Fruit fly (Drosophila melanogaster) whole organism, embryonic: ENCODE data around the gene CG43448.

Source experiments
- Awh ChIP-seq: fragments of 200-800 bp; sonication (Bioruptor generic); IDR thresholded peaks from 2 replicates; pipeline ENCODE4, ENCODE4 v1.3.6; 2022; ENCODE audit warnings: missing biosample characterization, missing genetic modification characterization
- BtbVII ChIP-seq: fragments of 200-800 bp; sonication (Bioruptor generic); optimal IDR thresholded peaks from 3 replicates; lab custom pipeline; 2017; ENCODE audit warnings: missing biosample characterization, mild to moderate bottlenecking, missing genetic modification characterization
- CG10959 ChIP-seq: fragments of 200-800 bp; sonication (Bioruptor generic); IDR thresholded peaks from 2 replicates; pipeline ENCODE4 v1.3.6; 2022; ENCODE audit warnings: missing biosample characterization, missing genetic modification characterization
- CG11247 ChIP-seq: fragments of 200-800 bp; sonication (Bioruptor generic); IDR thresholded peaks from 2 replicates; pipeline ENCODE4 v1.3.6; 2022; ENCODE audit warnings: missing biosample characterization, missing genetic modification characterization
- CG11504 ChIP-seq: fragments of 200-800 bp; sonication (Bioruptor generic); optimal IDR thresholded peaks from 3 replicates; lab custom pipeline; 2019; ENCODE audit warnings: missing biosample characterization, mild to moderate bottlenecking, missing genetic modification characterization, moderate library complexity
- CG13287 ChIP-seq: fragments of 200-800 bp; sonication (Bioruptor generic); IDR thresholded peaks from 2 replicates; pipeline ENCODE4 v1.3.6; 2022; ENCODE audit warnings: missing biosample characterization, missing genetic modification characterization; ENCODE audit not compliant: partially characterized antibody
- CG16815 ChIP-seq: fragments of 200-800 bp; sonication (Bioruptor generic); optimal IDR thresholded peaks from 3 replicates; lab custom pipeline; 2017; ENCODE audit warnings: missing biosample characterization, mild to moderate bottlenecking, missing genetic modification characterization
- CG2202 ChIP-seq: fragments of 200-800 bp; sonication (Bioruptor generic); optimal IDR thresholded peaks from 2 replicates; lab custom pipeline; 2018; ENCODE audit warnings: missing biosample characterization, mild to moderate bottlenecking, missing genetic modification characterization
- CG2712 ChIP-seq: fragments of 200-800 bp; optimal IDR thresholded peaks from 3 replicates; lab custom pipeline; 2019; ENCODE audit warnings: missing biosample characterization, mild to moderate bottlenecking, missing genetic modification characterization, moderate library complexity
- CG2889 ChIP-seq: fragments of 200-800 bp; sonication (Bioruptor generic); IDR thresholded peaks from 3 replicates; pipeline ENCODE4 v1.3.6; 2022; ENCODE audit warnings: missing biosample characterization, missing genetic modification characterization
- CG31365 ChIP-seq: fragments of 200-800 bp; sonication (Bioruptor generic); optimal IDR thresholded peaks from 2 replicates; lab custom pipeline; 2018; ENCODE audit warnings: missing biosample characterization, mild to moderate bottlenecking, missing genetic modification characterization
- CG31388 ChIP-seq: fragments of 200-800 bp; sonication (Bioruptor generic); optimal IDR thresholded peaks from 2 replicates; lab custom pipeline; 2016; ENCODE audit warnings: missing biosample characterization, missing genetic modification characterization
- CG3281 ChIP-seq: fragments of 200-800 bp; sonication (Bioruptor generic); optimal IDR thresholded peaks from 3 replicates; lab custom pipeline; 2017; ENCODE audit warnings: missing biosample characterization, mild to moderate bottlenecking, missing genetic modification characterization
- CG3995 ChIP-seq: fragments of 200-800 bp; sonication (Bioruptor generic); optimal IDR thresholded peaks from 3 replicates; lab custom pipeline; 2016; ENCODE audit warnings: missing biosample characterization, missing genetic modification characterization
- CG5953 ChIP-seq: fragments of 200-800 bp; sonication (Bioruptor generic); IDR thresholded peaks from 2 replicates; pipeline ENCODE4 v1.3.6; 2022; ENCODE audit warnings: missing biosample characterization, missing genetic modification characterization
- CG6791 ChIP-seq: fragments of 200-800 bp; sonication (Bioruptor generic); IDR thresholded peaks from 3 replicates; pipeline ENCODE4 v1.3.6; 2022; ENCODE audit warnings: missing biosample characterization, missing genetic modification characterization; ENCODE audit not compliant: partially characterized antibody
- CG7786 ChIP-seq: fragments of 200-800 bp; sonication (Bioruptor generic); optimal IDR thresholded peaks from 2 replicates; lab custom pipeline; 2016; ENCODE audit warnings: missing biosample characterization, missing genetic modification characterization
- CG7963 ChIP-seq: fragments of 200-800 bp; sonication (Bioruptor generic); IDR thresholded peaks from 3 replicates; pipeline ENCODE4 v1.3.6; 2022; ENCODE audit warnings: missing biosample characterization, missing genetic modification characterization; ENCODE audit not compliant: partially characterized antibody
- CG8290 ChIP-seq, 3 experiments: fragments of 200-800 bp; sonication (Bioruptor generic); optimal IDR thresholded peaks; 2 replicates each; lab custom pipeline; 2016 to 2019; ENCODE audit warnings: missing biosample characterization in 3 of 3, missing genetic modification characterization in 3 of 3, mild to moderate bottlenecking in 2 of 3, moderate library complexity in 1 of 3
- CG8478 ChIP-seq: fragments of >200 bp; optimal IDR thresholded peaks from 2 replicates; lab custom pipeline; 2018
- CG8944 ChIP-seq: fragments of 200-800 bp; sonication (Bioruptor generic); optimal IDR thresholded peaks from 3 replicates; lab custom pipeline; 2016; ENCODE audit warnings: missing biosample characterization, missing genetic modification characterization
- CG9797 ChIP-seq: fragments of 200-800 bp; sonication (Bioruptor generic); optimal IDR thresholded peaks from 3 replicates; lab custom pipeline; 2018; ENCODE audit warnings: missing biosample characterization, mild to moderate bottlenecking, missing genetic modification characterization
- CG9932 ChIP-seq: fragments of 200-800 bp; sonication (Bioruptor generic); IDR thresholded peaks from 2 replicates; pipeline ENCODE4 v1.3.6; 2022; ENCODE audit warnings: missing biosample characterization, missing genetic modification characterization
- CHES-1-like ChIP-seq: fragments of 200-800 bp; sonication (Bioruptor generic); optimal IDR thresholded peaks from 2 replicates; lab custom pipeline; 2016; ENCODE audit warnings: missing biosample characterization, missing genetic modification characterization
- Elba2 ChIP-seq: fragments of 200-800 bp; sonication (Bioruptor generic); optimal IDR thresholded peaks from 3 replicates; lab custom pipeline; 2016; ENCODE audit warnings: missing biosample characterization, missing genetic modification characterization
- HLHmδ ChIP-seq: fragments of 200-800 bp; sonication (Bioruptor generic); optimal IDR thresholded peaks from 2 replicates; lab custom pipeline; 2018; ENCODE audit warnings: missing biosample characterization, mild to moderate bottlenecking, missing genetic modification characterization, moderate library complexity
- HmgZ ChIP-seq: fragments of 200-800 bp; sonication (Bioruptor generic); optimal IDR thresholded peaks from 2 replicates; lab custom pipeline; 2018; ENCODE audit warnings: missing biosample characterization, mild to moderate bottlenecking, missing genetic modification characterization
- Lhr ChIP-seq: fragments of 200-800 bp; sonication (Bioruptor generic); optimal IDR thresholded peaks from 3 replicates; lab custom pipeline; 2017; ENCODE audit warnings: mild to moderate bottlenecking, missing biosample characterization, missing genetic modification reagents, missing genetic modification characterization
- MESR4 ChIP-seq: fragments of 200-800 bp; sonication (Bioruptor generic); optimal IDR thresholded peaks from 2 replicates; lab custom pipeline; 2018; ENCODE audit warnings: missing biosample characterization, mild to moderate bottlenecking, missing genetic modification characterization, moderate library complexity
- Med ChIP-seq: fragments of 200-800 bp; sonication (Bioruptor generic); peaks from one replicate; lab custom pipeline; 2016; ENCODE audit warnings: missing biosample characterization, missing genetic modification characterization, mild to moderate bottlenecking, inconsistent platforms, moderate library complexity
- Meics ChIP-seq: fragments of 200-800 bp; sonication (Bioruptor generic); optimal IDR thresholded peaks from 2 replicates; lab custom pipeline; 2017; ENCODE audit warnings: missing biosample characterization, mild to moderate bottlenecking, missing genetic modification characterization
- Oaz ChIP-seq: fragments of 200-800 bp; sonication (Bioruptor generic); IDR thresholded peaks from 2 replicates; pipeline ENCODE4 v1.3.6; 2022; ENCODE audit warnings: missing biosample characterization, missing genetic modification characterization
- Rx ChIP-seq: fragments of 200-800 bp; sonication (Bioruptor generic); IDR thresholded peaks from 2 replicates; pipeline ENCODE4 v1.3.6; 2022; ENCODE audit warnings: missing biosample characterization, missing genetic modification characterization
- Ssrp ChIP-seq: fragments of 200-800 bp; sonication (Bioruptor generic); optimal IDR thresholded peaks from 2 replicates; lab custom pipeline; 2018; ENCODE audit warnings: missing biosample characterization, mild to moderate bottlenecking, missing genetic modification characterization, moderate library complexity
- TFAM ChIP-seq: fragments of 200-800 bp; sonication (Bioruptor generic); optimal IDR thresholded peaks from 2 replicates; lab custom pipeline; 2017; ENCODE audit warnings: missing biosample characterization, missing genetic modification characterization, inconsistent platforms
- YL-1 ChIP-seq: fragments of 200-800 bp; sonication (Bioruptor generic); optimal IDR thresholded peaks from 3 replicates; lab custom pipeline; 2017; ENCODE audit warnings: missing biosample characterization, mild to moderate bottlenecking, missing genetic modification characterization
- ap ChIP-seq: fragments of 200-800 bp; sonication (Bioruptor generic); IDR thresholded peaks from 2 replicates; pipeline ENCODE4 v1.3.6; 2022; ENCODE audit warnings: missing biosample characterization, missing genetic modification characterization
- bab2 ChIP-seq: fragments of 200-800 bp; sonication (Bioruptor generic); optimal IDR thresholded peaks from 2 replicates; lab custom pipeline; 2016; ENCODE audit warnings: missing biosample characterization, missing genetic modification characterization
- btn ChIP-seq: fragments of 200-800 bp; sonication (Bioruptor generic); optimal IDR thresholded peaks from 2 replicates; lab custom pipeline; 2016; ENCODE audit warnings: missing biosample characterization, missing genetic modification characterization
- crc ChIP-seq: fragments of 200-800 bp; sonication (Bioruptor generic); optimal IDR thresholded peaks from 2 replicates; lab custom pipeline; 2016; ENCODE audit warnings: missing biosample characterization, missing genetic modification characterization
- croc ChIP-seq: fragments of 200-800 bp; sonication (Bioruptor generic); conservative IDR thresholded peaks from 3 replicates; pipeline ENCODE4 v1.3.6; 2022; ENCODE audit warnings: missing biosample characterization, missing genetic modification characterization
- disco-r ChIP-seq: fragments of 200-800 bp; sonication (Bioruptor generic); optimal IDR thresholded peaks from 2 replicates; lab custom pipeline; 2016; ENCODE audit warnings: missing biosample characterization, missing genetic modification characterization
- eyg ChIP-seq: fragments of 200-800 bp; sonication (Bioruptor generic); optimal IDR thresholded peaks from 3 replicates; lab custom pipeline; 2016; ENCODE audit warnings: missing biosample characterization, missing genetic modification characterization
- gem ChIP-seq: fragments of 200-800 bp; sonication (Bioruptor generic); optimal IDR thresholded peaks from 2 replicates; lab custom pipeline; 2019; ENCODE audit warnings: missing biosample characterization, mild to moderate bottlenecking, missing genetic modification characterization, moderate library complexity
- knrl ChIP-seq: fragments of 200-800 bp; sonication (Bioruptor generic); IDR thresholded peaks from 3 replicates; pipeline ENCODE4 v1.3.6; 2022; ENCODE audit warnings: missing biosample characterization, missing genetic modification characterization; ENCODE audit not compliant: partially characterized antibody
- pho ChIP-seq: fragments of 200-800 bp; sonication (Bioruptor generic); optimal IDR thresholded peaks from 2 replicates; lab custom pipeline; 2016; ENCODE audit warnings: missing biosample characterization, missing genetic modification characterization
- pita ChIP-seq: fragments of 200-800 bp; sonication (Bioruptor generic); optimal IDR thresholded peaks from 2 replicates; lab custom pipeline; 2017; ENCODE audit warnings: missing biosample characterization, mild to moderate bottlenecking, missing genetic modification characterization
- tgo ChIP-seq: fragments of 200-800 bp; sonication (Bioruptor generic); IDR thresholded peaks from 3 replicates; pipeline ENCODE4 v1.3.6; 2022; ENCODE audit warnings: missing biosample characterization, missing genetic modification characterization
- vnd ChIP-seq: fragments of 200-800 bp; sonication (Bioruptor generic); IDR thresholded peaks from 3 replicates; pipeline ENCODE4 v1.3.6; 2022; ENCODE audit warnings: missing biosample characterization, missing genetic modification characterization; ENCODE audit not compliant: partially characterized antibody
- wdn ChIP-seq: fragments of 200-800 bp; sonication (Bioruptor generic); IDR thresholded peaks from 2 replicates; pipeline ENCODE4 v1.3.6; 2022; ENCODE audit warnings: missing biosample characterization, missing genetic modification characterization

The CG43448 gene

dm6 chr3R:30195606-30196049 lies 41.9 kb downstream of the CG43448 start (continued):
- TF ChIP-seq CG31388 = no peak
- TF ChIP-seq Rx (GFP tag; lab: Robert Waterston, UW) = 0 out of 2 replicates have a peak, but pooled peaks have one; percentile 16
- no peak for TF ChIP-seq disco-r (GFP tag; lab: Kevin White, UChicago)
- TF ChIP-seq BtbVII (GFP tag; lab: Kevin White, UChicago) = no peak
- TF ChIP-seq CG2712 (tag; lab: Kevin White, UChicago) = peak; percentile 25
- peak; percentile 57 for TF ChIP-seq CG3281 (GFP tag; lab: Kevin White, UChicago)
- peak; percentile 54; the same call in 1 of the 2 replicates for TF ChIP-seq CG11247
- no peak for TF ChIP-seq CG5953 (GFP tag; lab: Robert Waterston, UW)
- peak; percentile 78 for TF ChIP-seq HmgZ (tag; lab: Kevin White, UChicago)
- TF ChIP-seq CG2202 (tag; lab: Kevin White, UChicago) = no peak
- TF ChIP-seq pho = peak; percentile 48
- peak; percentile 47 for TF ChIP-seq CG8944 (GFP tag; lab: Kevin White, UChicago)
- 0 out of 3 replicates have a peak, but pooled peaks have one; percentile 35 for TF ChIP-seq CG6791 (GFP tag; lab: Robert Waterston, UW)
- TF ChIP-seq ap (GFP tag; lab: Robert Waterston, UW) = no peak
- TF ChIP-seq CG7963 (GFP tag; lab: Robert Waterston, UW) = no peak
- 0 out of 3 replicates have a peak, but pooled peaks have one; percentile 4 for TF ChIP-seq CG2889 (GFP tag; lab: Robert Waterston, UW)
- TF ChIP-seq CG9932 = no peak
- TF ChIP-seq TFAM (GFP tag; lab: Kevin White, UChicago) = no peak
- peak; percentile 37; the same call in 1 of the 2 replicates for TF ChIP-seq wdn (GFP tag; lab: Robert Waterston, UW)
- peak; percentile 48 for TF ChIP-seq YL-1
- no peak for TF ChIP-seq vnd
- TF ChIP-seq pita = peak; percentile 56
- no peak for TF ChIP-seq CHES-1-like (GFP tag; lab: Kevin White, UChicago)
- TF ChIP-seq crc = no peak
- TF ChIP-seq CG13287 (GFP tag; lab: Robert Waterston, UW) = peak; percentile 54; the same call in 1 of the 2 replicates
- no peak for TF ChIP-seq CG8290 (GFP tag; optimal IDR thresholded peaks at IDR 0.05; lab: Kevin White, UChicago)
- peak in 1 of 2 experiments; percentile 86 for TF ChIP-seq CG8290 (tag; optimal IDR thresholded peaks at IDR 0.05; lab: Kevin White, UChicago)
- peak; percentile 20 for TF ChIP-seq Lhr
- TF ChIP-seq CG10959 (GFP tag; lab: Robert Waterston, UW) = no peak
- TF ChIP-seq CG3995 (GFP tag; lab: Kevin White, UChicago) = no peak
- no peak for TF ChIP-seq CG8478
- TF ChIP-seq btn (GFP tag; lab: Kevin White, UChicago) = no peak
- no peak for TF ChIP-seq CG9797 (GFP tag; lab: Kevin White, UChicago)
- peak; percentile 33 for TF ChIP-seq eyg (GFP tag; lab: Kevin White, UChicago)
- peak; percentile 22 for TF ChIP-seq MESR4
- TF ChIP-seq CG31365 (tag; lab: Kevin White, UChicago) = peak; percentile 58
- no peak for TF ChIP-seq CG16815
- TF ChIP-seq Meics (GFP tag; lab: Kevin White, UChicago) = peak; percentile 62
- TF ChIP-seq gem (tag; lab: Kevin White, UChicago) = peak; percentile 38
- TF ChIP-seq Elba2 (GFP tag; lab: Kevin White, UChicago) = no peak
- no peak for TF ChIP-seq bab2
- peak; percentile 52 for TF ChIP-seq tgo (GFP tag; lab: Robert Waterston, UW)
- TF ChIP-seq CG7786 (GFP tag; lab: Kevin White, UChicago) = peak; percentile 37
- 0 out of 2 replicates have a peak, but pooled peaks have one; percentile 14 for TF ChIP-seq Oaz (GFP tag; lab: Robert Waterston, UW)
- TF ChIP-seq CG11504 = peak; percentile 44
- TF ChIP-seq Awh (GFP tag; lab: Robert Waterston, UW) = 0 out of 2 replicates have a peak, but pooled peaks have one; percentile 5
- TF ChIP-seq knrl (GFP tag; lab: Robert Waterston, UW) = no peak
- no peak for TF ChIP-seq croc (GFP tag; lab: Robert Waterston, UW)
- no peak for TF ChIP-seq Ssrp (tag; lab: Kevin White, UChicago)
- no peak for TF ChIP-seq HLHmδ (GFP tag; lab: Kevin White, UChicago)
- peak; percentile 86 for TF ChIP-seq Med (GFP tag; lab: Kevin White, UChicago)
